Fruit fly (Drosophila melanogaster): Measurements from ENCODE around the gene CG32982.

CG32982 gene

DNA sequence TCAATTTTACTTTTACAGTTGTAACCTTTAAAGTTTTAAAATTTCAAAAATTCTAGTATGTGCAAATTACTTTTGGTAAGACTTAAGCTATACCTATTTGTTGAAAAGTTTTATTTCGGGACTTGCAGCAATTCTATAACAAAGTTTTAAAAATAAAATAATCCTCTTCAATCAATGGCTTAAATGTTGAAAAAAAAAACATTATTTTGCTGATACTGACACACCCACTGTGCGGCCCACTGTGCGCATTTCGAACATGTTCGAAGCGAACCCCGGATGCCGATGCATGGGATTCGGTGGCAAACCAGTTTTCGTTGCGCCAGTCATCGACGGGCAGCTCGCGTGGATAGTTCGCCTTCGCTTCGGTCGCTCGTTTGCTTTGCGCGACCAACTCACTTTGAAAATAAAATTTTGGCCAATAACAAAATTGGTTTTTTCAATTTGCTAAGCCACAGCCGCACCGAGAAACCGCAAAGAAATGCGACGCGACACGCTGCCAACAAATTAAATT, at the start of gene CG32982 (continued):
- TF ChIP-seq sens-2 (GFP tag; IDR thresholded peaks at IDR 0.05): peak; percentile 58; the same call in 1 of the 2 replicates
- no peak for TF ChIP-seq jing (GFP tag; optimal IDR thresholded peaks at IDR 0.05)
- TF ChIP-seq CG14441 (GFP tag; IDR thresholded peaks at IDR 0.05): peak; percentile 89
- peak; percentile 86 for TF ChIP-seq CG18619 (GFP tag; optimal IDR thresholded peaks at IDR 0.05)
- TF ChIP-seq Deaf1 (tag; optimal IDR thresholded peaks at IDR 0.05): peak; percentile 83
- no peak; the same call in none of the 2 replicates for TF ChIP-seq GATAe (GFP tag; conservative IDR thresholded peaks at IDR 0.05)
- TF ChIP-seq aop (GFP tag; IDR thresholded peaks at IDR 0.05): no peak
- no peak for TF ChIP-seq usp (GFP tag; optimal IDR thresholded peaks at IDR 0.05)
- TF ChIP-seq tll (GFP tag; optimal IDR thresholded peaks at IDR 0.05): no peak
- TF ChIP-seq NFAT (GFP tag; IDR thresholded peaks at IDR 0.05): peak; percentile 84
- no peak for TF ChIP-seq Dref (GFP tag; IDR thresholded peaks at IDR 0.05)
- peak; percentile 96 for TF ChIP-seq CoRest (tag; optimal IDR thresholded peaks at IDR 0.05)
- TF ChIP-seq fru (optimal IDR thresholded peaks at IDR 0.05): no peak
- no peak for TF ChIP-seq zf30C (GFP tag; optimal IDR thresholded peaks at IDR 0.05)
- peak; percentile 80 for TF ChIP-seq Myb (GFP tag; optimal IDR thresholded peaks at IDR 0.05)
- TF ChIP-seq CG14860 (GFP tag; IDR thresholded peaks at IDR 0.05; ENCODE audit: partially characterized antibody): no peak
- peak; percentile 88 for TF ChIP-seq ATbp (GFP tag; optimal IDR thresholded peaks at IDR 0.05)
- TF ChIP-seq tio (GFP tag; optimal IDR thresholded peaks at IDR 0.05): peak; percentile 92
- peak; percentile 79 for TF ChIP-seq gsb (GFP tag; IDR thresholded peaks at IDR 0.05)
- peak; percentile 64; the same call in 1 of the 2 replicates for TF ChIP-seq CG43689 (GFP tag; IDR thresholded peaks at IDR 0.05)
- peak; percentile 95 for TF ChIP-seq CG9727 (GFP tag; optimal IDR thresholded peaks at IDR 0.05)
- peak; percentile 94 for TF ChIP-seq mam (GFP tag; optimal IDR thresholded peaks at IDR 0.05)
- TF ChIP-seq tin (GFP tag; optimal IDR thresholded peaks at IDR 0.05): peak; percentile 92
- peak; percentile 97 for TF ChIP-seq Sox100B (GFP tag; optimal IDR thresholded peaks at IDR 0.05)
- TF ChIP-seq CG7556 (GFP tag; optimal IDR thresholded peaks at IDR 0.05): peak; percentile 95
- TF ChIP-seq pfk (GFP tag; optimal IDR thresholded peaks at IDR 0.05): peak; percentile 46
- peak; percentile 95 for TF ChIP-seq CG17361 (GFP tag; IDR thresholded peaks at IDR 0.05)
- TF ChIP-seq CG12104 (GFP tag; optimal IDR thresholded peaks at IDR 0.05): peak; percentile 91
- TF ChIP-seq lmd (GFP tag; IDR thresholded peaks at IDR 0.05): peak; percentile 94
- peak; percentile 90 for TF ChIP-seq CG16863 (GFP tag; optimal IDR thresholded peaks at IDR 0.05)
- TF ChIP-seq Abd-B (GFP tag; optimal IDR thresholded peaks at IDR 0.05): peak; percentile 92
- TF ChIP-seq Dp (GFP tag; optimal IDR thresholded peaks at IDR 0.05): no peak
- no peak for TF ChIP-seq stwl (tag; optimal IDR thresholded peaks at IDR 0.05)
- peak; percentile 99 for TF ChIP-seq Jarid2 (GFP tag; optimal IDR thresholded peaks at IDR 0.05)
- TF ChIP-seq CG4707 (GFP tag; optimal IDR thresholded peaks at IDR 0.05): peak; percentile 98
- peak; percentile 84 for TF ChIP-seq CG6813 (GFP tag; optimal IDR thresholded peaks at IDR 0.05)
- peak; percentile 94 for TF ChIP-seq Hmr (GFP tag; optimal IDR thresholded peaks at IDR 0.05)
- TF ChIP-seq pros (GFP tag; optimal IDR thresholded peaks at IDR 0.05): no peak
- TF ChIP-seq Dip2 (GFP tag; IDR thresholded peaks at IDR 0.05): peak; percentile 24; the same call in 1 of the 2 replicates
- TF ChIP-seq run (tag; optimal IDR thresholded peaks at IDR 0.05): peak; percentile 31
- peak; percentile 15 for TF ChIP-seq ash1 (GFP tag; optimal IDR thresholded peaks at IDR 0.05)
- TF ChIP-seq chm (GFP tag; IDR thresholded peaks at IDR 0.05): peak; percentile 86
- peak; percentile 90 for TF ChIP-seq tgo (GFP tag; IDR thresholded peaks at IDR 0.05)
- TF ChIP-seq ssp (GFP tag; IDR thresholded peaks at IDR 0.05): peak; percentile 77
- TF ChIP-seq Med (GFP tag): peak; percentile 98
- peak; percentile 31 for TF ChIP-seq ab (GFP tag; optimal IDR thresholded peaks at IDR 0.05)
- TF ChIP-seq Ada2b (GFP tag; IDR thresholded peaks at IDR 0.05): peak; percentile 86
- peak; percentile 27 for TF ChIP-seq CG17912 (GFP tag; optimal IDR thresholded peaks at IDR 0.05)
- peak; percentile 74 for TF ChIP-seq CG5245 (GFP tag; optimal IDR thresholded peaks at IDR 0.05)
- no peak; the same call in none of the 2 replicates for TF ChIP-seq CG4404 (GFP tag; IDR thresholded peaks at IDR 0.05)
- TF ChIP-seq klu (GFP tag; IDR thresholded peaks at IDR 0.05): peak; percentile 91; the same call in 1 of the 2 replicates

All from whole organism, embryonic.